Worm (Caenorhabditis elegans) whole organism, L2 larva: ENCODE measurements around the gene ssr-2.
A peak's percentile ranks its signal among the peaks of the same experiment; 100 is the strongest.

ENCODE experiments used
- C34F6.9 ChIP-seq: fragments of 150-350 bp; optimal IDR thresholded peaks from 2 replicates; lab custom pipeline; 2014; ENCODE audit warnings: missing biosample characterization, missing genetic modification characterization
- F13H6.1 ChIP-seq: sonication (generic microtip); optimal IDR thresholded peaks from 2 replicates; lab custom pipeline; 2016; ENCODE audit warnings: missing genetic modification characterization, missing compliant biosample characterization
- Y55F3AM.14 ChIP-seq: fragments of 200-800 bp; sonication (Bioruptor generic); optimal IDR thresholded peaks from 2 replicates; lab custom pipeline; 2018; ENCODE audit warnings: mild to moderate bottlenecking, missing genetic modification characterization, missing compliant biosample characterization
- alr-1 ChIP-seq: fragments of 150-350 bp; optimal IDR thresholded peaks from 2 replicates; lab custom pipeline; 2014; ENCODE audit warnings: missing biosample characterization, missing genetic modification characterization
- aly-2 ChIP-seq: fragments of 150-350 bp; optimal IDR thresholded peaks from 2 replicates; lab custom pipeline; 2014; ENCODE audit warnings: missing biosample characterization, missing genetic modification characterization
- ama-1 ChIP-seq: fragments of 150-350 bp; optimal IDR thresholded peaks from 2 replicates; lab custom pipeline; 2018; ENCODE audit warnings: inconsistent platforms
- blmp-1 ChIP-seq: sonication (generic microtip); optimal IDR thresholded peaks from 2 replicates; lab custom pipeline; 2017; ENCODE audit warnings: missing genetic modification characterization, mild to moderate bottlenecking, missing compliant biosample characterization, antibody characterized with exemption, moderate library complexity; ENCODE audit not compliant: insufficient read depth
- ceh-82 ChIP-seq: fragments of 150-350 bp; optimal IDR thresholded peaks from 2 replicates; lab custom pipeline; 2014; ENCODE audit warnings: missing biosample characterization, missing genetic modification characterization
- crh-2 ChIP-seq: sonication (generic microtip); optimal IDR thresholded peaks from 2 replicates; lab custom pipeline; 2017; ENCODE audit warnings: missing biosample characterization, missing genetic modification characterization
- elt-1 ChIP-seq: fragments of 150-350 bp; optimal IDR thresholded peaks from 2 replicates; lab custom pipeline; 2014; ENCODE audit warnings: missing biosample characterization, missing genetic modification characterization
- elt-3 ChIP-seq: sonication (generic microtip); optimal IDR thresholded peaks from 2 replicates; lab custom pipeline; 2017; ENCODE audit warnings: missing biosample characterization, missing genetic modification characterization
- fos-1 ChIP-seq: fragments of 150-350 bp; optimal IDR thresholded peaks from 2 replicates; lab custom pipeline; 2014; ENCODE audit warnings: missing biosample characterization, missing genetic modification characterization
- gmeb-1 ChIP-seq: fragments of 150-350 bp; optimal IDR thresholded peaks from 2 replicates; lab custom pipeline; 2014; ENCODE audit warnings: missing biosample characterization, missing genetic modification characterization
- lin-11 ChIP-seq: fragments of 150-350 bp; sonication (generic microtip); optimal IDR thresholded peaks from 2 replicates; lab custom pipeline; 2014; ENCODE audit warnings: missing biosample characterization, missing genetic modification characterization, inconsistent platforms, mixed read lengths
- lin-13 ChIP-seq: fragments of 150-350 bp; optimal IDR thresholded peaks from 2 replicates; lab custom pipeline; 2014; ENCODE audit warnings: missing biosample characterization, missing genetic modification reagents, missing genetic modification characterization
- lin-39 ChIP-seq: fragments of 150-350 bp; optimal IDR thresholded peaks from 2 replicates; lab custom pipeline; 2014; ENCODE audit warnings: missing biosample characterization, missing genetic modification reagents, missing genetic modification characterization
- lsy-2 ChIP-seq, 2 experiments: fragments of 150-350 bp in 1 of 2; sonication (generic microtip) in 1 of 2; optimal IDR thresholded peaks; 2 replicates each; lab custom pipeline; 2014 to 2017; ENCODE audit warnings: missing biosample characterization in 2 of 2, missing genetic modification characterization in 2 of 2
- mab-5 ChIP-seq: fragments of 150-350 bp; optimal IDR thresholded peaks from 2 replicates; lab custom pipeline; 2014; ENCODE audit warnings: missing biosample characterization, missing genetic modification characterization
- mbf-1 ChIP-seq: sonication (generic microtip); optimal IDR thresholded peaks from 2 replicates; lab custom pipeline; 2017; ENCODE audit warnings: missing biosample characterization, missing genetic modification characterization
- mdl-1 ChIP-seq, 2 experiments: fragments of 150-350 bp in 1 of 2; sonication (generic microtip) in 1 of 2; optimal IDR thresholded peaks; 2 replicates each; lab custom pipeline; 2017; ENCODE audit warnings: missing biosample characterization in 2 of 2, missing genetic modification characterization in 2 of 2
- nhr-10 ChIP-seq: sonication (generic microtip); optimal IDR thresholded peaks from 2 replicates; lab custom pipeline; 2017; ENCODE audit warnings: missing biosample characterization, missing genetic modification characterization
- nhr-11 ChIP-seq: fragments of 150-350 bp; optimal IDR thresholded peaks from 2 replicates; lab custom pipeline; 2014; ENCODE audit warnings: missing biosample characterization, missing genetic modification characterization
- nhr-12 ChIP-seq: fragments of 150-350 bp; optimal IDR thresholded peaks from 2 replicates; lab custom pipeline; 2014; ENCODE audit warnings: missing biosample characterization, missing genetic modification characterization
- nhr-129 ChIP-seq: fragments of 150-350 bp; optimal IDR thresholded peaks from 2 replicates; lab custom pipeline; 2014; ENCODE audit warnings: missing biosample characterization, missing genetic modification characterization
- nhr-21 ChIP-seq: fragments of 150-350 bp; optimal IDR thresholded peaks from 2 replicates; lab custom pipeline; 2014; ENCODE audit warnings: missing biosample characterization, missing genetic modification characterization
- nhr-237 ChIP-seq: fragments of 150-350 bp; optimal IDR thresholded peaks from 2 replicates; lab custom pipeline; 2014; ENCODE audit warnings: missing biosample characterization, missing genetic modification characterization
- nhr-25 ChIP-seq: fragments of 150-350 bp; sonication (generic microtip); optimal IDR thresholded peaks from 3 replicates; lab custom pipeline; 2014; ENCODE audit warnings: missing biosample characterization, missing genetic modification characterization
- nhr-6 ChIP-seq: fragments of 150-350 bp; optimal IDR thresholded peaks from 2 replicates; lab custom pipeline; 2014; ENCODE audit warnings: missing biosample characterization, missing genetic modification characterization
- nhr-77 ChIP-seq: fragments of 150-350 bp; optimal IDR thresholded peaks from 2 replicates; lab custom pipeline; 2014; ENCODE audit warnings: missing biosample characterization, missing genetic modification characterization
- peb-1 ChIP-seq: fragments of 150-350 bp; optimal IDR thresholded peaks from 2 replicates; lab custom pipeline; 2014; ENCODE audit warnings: missing biosample characterization, missing genetic modification characterization
- sem-4 ChIP-seq: fragments of 150-350 bp; optimal IDR thresholded peaks from 2 replicates; lab custom pipeline; 2014; ENCODE audit warnings: missing biosample characterization, missing genetic modification reagents, missing genetic modification characterization
- sma-3 ChIP-seq: sonication (generic microtip); optimal IDR thresholded peaks from 2 replicates; lab custom pipeline; 2016; ENCODE audit warnings: missing genetic modification reagents, missing genetic modification characterization, missing compliant biosample characterization
- sma-9 ChIP-seq, 2 experiments: fragments of 150-350 bp in 1 of 2; sonication (generic microtip) in 1 of 2; optimal IDR thresholded peaks; 2 replicates each; lab custom pipeline; 2014 to 2016; ENCODE audit warnings: missing genetic modification characterization in 2 of 2, mild to moderate bottlenecking in 1 of 2, missing biosample characterization in 1 of 2, missing compliant biosample characterization in 1 of 2, missing genetic modification reagents in 1 of 2, moderate library complexity in 1 of 2
- snpc-4 ChIP-seq: fragments of 150-350 bp; optimal IDR thresholded peaks from 2 replicates; lab custom pipeline; 2014; ENCODE audit warnings: missing biosample characterization, missing genetic modification characterization
- unc-39 ChIP-seq: fragments of 150-350 bp; optimal IDR thresholded peaks from 2 replicates; lab custom pipeline; 2014; ENCODE audit warnings: missing biosample characterization, missing genetic modification characterization
- unc-55 ChIP-seq: fragments of 150-350 bp; sonication (generic microtip); optimal IDR thresholded peaks from 3 replicates; lab custom pipeline; 2014; ENCODE audit warnings: missing biosample characterization, missing genetic modification reagents, missing genetic modification characterization
- unc-62 ChIP-seq: fragments of 150-350 bp; optimal IDR thresholded peaks from 2 replicates; lab custom pipeline; 2014; ENCODE audit warnings: missing biosample characterization, missing genetic modification reagents, missing genetic modification characterization
- zag-1 ChIP-seq: fragments of 150-350 bp; optimal IDR thresholded peaks from 2 replicates; lab custom pipeline; 2014; ENCODE audit warnings: missing biosample characterization, missing genetic modification characterization
- ztf-1 ChIP-seq: fragments of 200-800 bp; sonication (Bioruptor generic); conservative IDR thresholded peaks from 2 replicates; pipeline ENCODE4 v1.3.6; 2022; ENCODE audit warnings: missing genetic modification characterization, missing compliant biosample characterization
- ztf-11 ChIP-seq: sonication (generic microtip); optimal IDR thresholded peaks from 2 replicates; lab custom pipeline; 2017; ENCODE audit warnings: missing biosample characterization, missing genetic modification characterization
- ztf-4 ChIP-seq: fragments of 150-350 bp; optimal IDR thresholded peaks from 2 replicates; lab custom pipeline; 2014; ENCODE audit warnings: missing biosample characterization, missing genetic modification characterization

ssr-2 gene

ce11 chrX:2809611-2810010 lies 17.9 kb downstream of the ssr-2 start, which contains the start of gene C14A11.9 (continued):
- TF ChIP-seq sma-3 (GFP tag; lab: Kevin White, UChicago), result peak; percentile 77
- TF ChIP-seq mbf-1 (tag; lab: Kevin White, UChicago), result no peak
- TF ChIP-seq nhr-77 (tag; lab: Kevin White, UChicago), result no peak
- peak in 1 of 2 experiments; percentile 73 for TF ChIP-seq mdl-1 (tag; optimal IDR thresholded peaks at IDR 0.05; lab: Kevin White, UChicago)
- TF ChIP-seq nhr-6 (tag; lab: Kevin White, UChicago), result peak; percentile 61
- TF ChIP-seq lin-13 (GFP tag; lab: Kevin White, UChicago), result peak; percentile 90
- TF ChIP-seq elt-3 (tag; lab: Kevin White, UChicago), result no peak
- TF ChIP-seq ama-1 (lab: Kevin White, UChicago), result no peak
- peak; percentile 30 for TF ChIP-seq blmp-1
- peak; percentile 87 to 92 for TF ChIP-seq lsy-2 (tag; optimal IDR thresholded peaks at IDR 0.05; lab: Kevin White, UChicago)
- TF ChIP-seq sem-4 (tag; lab: Kevin White, UChicago), result peak; percentile 77
- TF ChIP-seq snpc-4 (tag; lab: Kevin White, UChicago), result peak; percentile 68
- TF ChIP-seq sma-9 (GFP tag; optimal IDR thresholded peaks at IDR 0.05; lab: Kevin White, UChicago), result peak; percentile 93
- no peak for TF ChIP-seq sma-9 (tag; optimal IDR thresholded peaks at IDR 0.05; lab: Kevin White, UChicago)
- no peak for TF ChIP-seq unc-62 (GFP tag; lab: Kevin White, UChicago)
- peak; percentile 88 for TF ChIP-seq F13H6.1 (tag; lab: Kevin White, UChicago)
- TF ChIP-seq zag-1, result peak; percentile 71
- TF ChIP-seq mab-5 (tag; lab: Kevin White, UChicago), result peak; percentile 90
- TF ChIP-seq alr-1, result no peak
- TF ChIP-seq nhr-237 (tag; lab: Kevin White, UChicago), result no peak
- TF ChIP-seq lin-39 (tag; lab: Kevin White, UChicago), result no peak
- no peak for TF ChIP-seq nhr-11 (tag; lab: Kevin White, UChicago)
- TF ChIP-seq peb-1, result no peak
- TF ChIP-seq ceh-82 (tag; lab: Kevin White, UChicago), result peak; percentile 72
- TF ChIP-seq unc-39, result no peak
- peak; percentile 86 for TF ChIP-seq nhr-129 (tag; lab: Kevin White, UChicago)
- TF ChIP-seq ztf-11, result no peak

ce11 chrX:2807390-2807789 lies 20.2 kb downstream of the ssr-2 start, which contains the start of gene C14A11.5:
Gene C14A11.5 (minus strand): TSS chrX:2807528.
- TF ChIP-seq Y55F3AM.14 (GFP tag; lab: Kevin White, UChicago) (no peak), lsy-2 (tag; optimal IDR thresholded peaks at IDR 0.05; lab: Kevin White, UChicago) (peak in 1 of 2 experiments; percentile 22), crh-2 (tag; lab: Kevin White, UChicago) (peak; percentile 26), gmeb-1 (tag; lab: Kevin White, UChicago) (no peak), fos-1 (tag; lab: Kevin White, UChicago) (no peak), nhr-129 (tag; lab: Kevin White, UChicago) (peak; percentile 32), unc-55 (GFP tag; lab: Kevin White, UChicago) (peak; percentile 49), ztf-4 (tag; lab: Kevin White, UChicago) (no peak), nhr-11 (tag; lab: Kevin White, UChicago) (no peak), lin-11 (tag; lab: Kevin White, UChicago) (peak; percentile 61), unc-62 (GFP tag; lab: Kevin White, UChicago) (no peak), nhr-237 (tag; lab: Kevin White, UChicago) (no peak), mdl-1 (tag; optimal IDR thresholded peaks at IDR 0.05; lab: Kevin White, UChicago) (peak in 1 of 2 experiments; percentile 57), zag-1 (no peak), C34F6.9 (tag; lab: Kevin White, UChicago) (peak; percentile 56), ama-1 (lab: Kevin White, UChicago) (no peak)

ce11 chrX:2802562-2803165 lies 24.9 kb downstream of the ssr-2 start, which contains the start of gene C14A11.2:
Gene C14A11.2 (plus strand): TSS chrX:2803112.
- peak; percentile 42 for TF ChIP-seq nhr-25 (tag; lab: Kevin White, UChicago)
- TF ChIP-seq elt-3 (tag; lab: Kevin White, UChicago), result no peak
- no peak for TF ChIP-seq F13H6.1 (tag; lab: Kevin White, UChicago)
- TF ChIP-seq unc-55 (GFP tag; lab: Kevin White, UChicago), result no peak
- TF ChIP-seq lin-13 (GFP tag; lab: Kevin White, UChicago), result no peak
- no peak for TF ChIP-seq sma-3 (GFP tag; lab: Kevin White, UChicago)
- no peak for TF ChIP-seq nhr-12
- no peak for TF ChIP-seq Y55F3AM.14 (GFP tag; lab: Kevin White, UChicago)
- no peak for TF ChIP-seq nhr-77 (tag; lab: Kevin White, UChicago)
- no peak for TF ChIP-seq blmp-1
- TF ChIP-seq alr-1, result no peak
- peak in 1 of 2 experiments; percentile 11 for TF ChIP-seq lsy-2 (tag; optimal IDR thresholded peaks at IDR 0.05; lab: Kevin White, UChicago)
- TF ChIP-seq sem-4 (tag; lab: Kevin White, UChicago), result no peak
- TF ChIP-seq fos-1 (tag; lab: Kevin White, UChicago), result no peak
- no peak for TF ChIP-seq snpc-4 (tag; lab: Kevin White, UChicago)
- TF ChIP-seq ztf-4 (tag; lab: Kevin White, UChicago), result no peak
- TF ChIP-seq nhr-129 (tag; lab: Kevin White, UChicago), result peak; percentile 93
- no peak for TF ChIP-seq ztf-1 (GFP tag; lab: Robert Waterston, UW)
- TF ChIP-seq nhr-10 (tag; lab: Kevin White, UChicago), result no peak
- no peak for TF ChIP-seq mdl-1 (tag; optimal IDR thresholded peaks at IDR 0.05; lab: Kevin White, UChicago)
- no peak for TF ChIP-seq elt-1 (tag; lab: Kevin White, UChicago)
- TF ChIP-seq aly-2 (tag; lab: Kevin White, UChicago), result no peak
- TF ChIP-seq ztf-11, result no peak
- no peak for TF ChIP-seq crh-2 (tag; lab: Kevin White, UChicago)
- TF ChIP-seq C34F6.9 (tag; lab: Kevin White, UChicago), result peak; percentile 56
- TF ChIP-seq mbf-1 (tag; lab: Kevin White, UChicago), result no peak
- TF ChIP-seq nhr-21 (tag; lab: Kevin White, UChicago), result no peak
- TF ChIP-seq gmeb-1 (tag; lab: Kevin White, UChicago), result no peak
- peak; percentile 13 for TF ChIP-seq sma-9 (GFP tag; optimal IDR thresholded peaks at IDR 0.05; lab: Kevin White, UChicago)
- no peak for TF ChIP-seq sma-9 (tag; optimal IDR thresholded peaks at IDR 0.05; lab: Kevin White, UChicago)
- no peak for TF ChIP-seq mab-5 (tag; lab: Kevin White, UChicago)
